Worm (Caenorhabditis elegans): ENCODE data around the gene R01H2.7.

Gene R01H2.7

ce11 chrIII:7029105-7029504 is 16.4 kb downstream of the R01H2.7 start, which contains the start of gene cyk-1:
Gene cyk-1, minus strand, starts transcription at chrIII:7029205.
- TF ChIP-seq nhr-11 (tag; optimal IDR thresholded peaks at IDR 0.05) (no peak), C34B4.2 (tag; optimal IDR thresholded peaks at IDR 0.05) (no peak), lin-13 (GFP tag; optimal IDR thresholded peaks at IDR 0.05) (no peak), ceh-82 (tag; optimal IDR thresholded peaks at IDR 0.05) (no peak), nhr-19 (GFP tag; conservative IDR thresholded peaks at IDR 0.05) (no peak), ama-1 (optimal IDR thresholded peaks at IDR 0.05) (no peak), lin-39 (tag; optimal IDR thresholded peaks at IDR 0.05) (no peak), efl-1 (optimal IDR thresholded peaks at IDR 0.05) (no peak), efl-1 (GFP tag; optimal IDR thresholded peaks at IDR 0.05 in 1 of 2) (no peak), ces-1 (GFP tag; optimal IDR thresholded peaks at IDR 0.05) (no peak), lin-35 (GFP tag; optimal IDR thresholded peaks at IDR 0.05) (no peak), xbp-1 (tag; optimal IDR thresholded peaks at IDR 0.05) (no peak), fkh-4 (tag; optimal IDR thresholded peaks at IDR 0.05; ENCODE audit: borderline replicate concordance) (no peak), C16A3.4 (tag; optimal IDR thresholded peaks at IDR 0.05) (no peak), dpl-1 (GFP tag; optimal IDR thresholded peaks at IDR 0.05) (no peak), nhr-90 (tag; optimal IDR thresholded peaks at IDR 0.05; ENCODE audit: poor library complexity) (no peak), egl-27 (tag; optimal IDR thresholded peaks at IDR 0.05) (no peak), ztf-11 (tag; optimal IDR thresholded peaks at IDR 0.05) (no peak)

ce11 chrIII:7025839-7026238 is 19.7 kb downstream of the R01H2.7 start:
- TF ChIP-seq F16B12.6 (tag; optimal IDR thresholded peaks at IDR 0.05) (no peak), grh-1 (GFP tag; IDR thresholded peaks at IDR 0.05) (no peak), jun-1 (tag; optimal IDR thresholded peaks at IDR 0.05) (no peak), nhr-20 (tag; optimal IDR thresholded peaks at IDR 0.05) (no peak), ceh-82 (tag; optimal IDR thresholded peaks at IDR 0.05) (no peak), ama-1 (optimal IDR thresholded peaks at IDR 0.05) (no peak), blmp-1 (tag; optimal IDR thresholded peaks at IDR 0.05) (no peak), efl-1 (optimal IDR thresholded peaks at IDR 0.05) (no peak), efl-1 (GFP tag; optimal IDR thresholded peaks at IDR 0.05 in 1 of 2) (peak in 1 of 2 experiments; percentile 86), sup-37 (GFP tag; optimal IDR thresholded peaks at IDR 0.05) (no peak), hlh-4 (tag; optimal IDR thresholded peaks at IDR 0.05) (no peak), nhr-85 (tag) (no peak), nhr-28 (tag; optimal IDR thresholded peaks at IDR 0.05) (no peak), ceh-8 (GFP tag; optimal IDR thresholded peaks at IDR 0.05) (peak; percentile 80), unc-86 (tag; optimal IDR thresholded peaks at IDR 0.05) (no peak), xbp-1 (tag; optimal IDR thresholded peaks at IDR 0.05) (no peak), dsc-1 (tag; optimal IDR thresholded peaks at IDR 0.05) (no peak), tlp-1 (tag; optimal IDR thresholded peaks at IDR 0.05) (no peak)

- peak; percentile 47 for TF ChIP-seq nhr-19 (GFP tag; conservative IDR thresholded peaks at IDR 0.05)
- TF ChIP-seq C04F5.9 (tag; optimal IDR thresholded peaks at IDR 0.05) = peak; percentile 31
- peak; percentile 46 for TF ChIP-seq nhr-90 (tag; optimal IDR thresholded peaks at IDR 0.05; ENCODE audit: poor library complexity)
- no peak for TF ChIP-seq unc-62 (GFP tag; optimal IDR thresholded peaks at IDR 0.05)
- no peak for TF ChIP-seq ceh-88 (GFP tag; IDR thresholded peaks at IDR 0.05)
- peak; percentile 63 for TF ChIP-seq isw-1 (GFP tag; IDR thresholded peaks at IDR 0.05)
- TF ChIP-seq lin-15B (tag; optimal IDR thresholded peaks at IDR 0.05) = peak; percentile 75
- peak; percentile 55 for TF ChIP-seq C16A3.4 (tag; optimal IDR thresholded peaks at IDR 0.05)
- TF ChIP-seq mep-1 (tag; optimal IDR thresholded peaks at IDR 0.05) = peak; percentile 61
- TF ChIP-seq ceh-90 (tag; optimal IDR thresholded peaks at IDR 0.05) = no peak
- TF ChIP-seq nhr-28 (tag; optimal IDR thresholded peaks at IDR 0.05) = no peak
- TF ChIP-seq nhr-85 (tag) = peak; percentile 41
- TF ChIP-seq rnt-1 (tag; optimal IDR thresholded peaks at IDR 0.05) = peak; percentile 52
- TF ChIP-seq ceh-63 (GFP tag; optimal IDR thresholded peaks at IDR 0.05) = no peak
- TF ChIP-seq tbx-2 (tag; optimal IDR thresholded peaks at IDR 0.05) = peak; percentile 57
- TF ChIP-seq xbp-1 (tag; optimal IDR thresholded peaks at IDR 0.05) = peak; percentile 52
- no peak for TF ChIP-seq elt-2 (tag; optimal IDR thresholded peaks at IDR 0.05)
- peak in 2 of 3 experiments; percentile 25 to 62 for TF ChIP-seq ceh-82 (tag; optimal IDR thresholded peaks at IDR 0.05)
- peak; percentile 73 to 89 for TF ChIP-seq lsy-2 (tag; optimal IDR thresholded peaks at IDR 0.05)
- no peak for TF ChIP-seq pax-3 (tag; optimal IDR thresholded peaks at IDR 0.05)
- peak; percentile 59 for TF ChIP-seq swsn-7 (tag; optimal IDR thresholded peaks at IDR 0.05)
- TF ChIP-seq jun-1 (tag; optimal IDR thresholded peaks at IDR 0.05) = peak; percentile 19
- peak; percentile 48 for TF ChIP-seq blmp-1 (tag; optimal IDR thresholded peaks at IDR 0.05)
- TF ChIP-seq ztf-4 (tag; optimal IDR thresholded peaks at IDR 0.05) = no peak
- peak; percentile 35 for TF ChIP-seq unc-86 (tag; optimal IDR thresholded peaks at IDR 0.05)
- peak; percentile 33 for TF ChIP-seq skn-1 (tag; optimal IDR thresholded peaks at IDR 0.05)
- TF ChIP-seq irx-1 (tag; optimal IDR thresholded peaks at IDR 0.05) = no peak
- TF ChIP-seq efl-1 (optimal IDR thresholded peaks at IDR 0.05) = peak; percentile 77 to 79
- TF ChIP-seq efl-1 (GFP tag; optimal IDR thresholded peaks at IDR 0.05 in 1 of 2) = peak; percentile 74 to 96
- TF ChIP-seq fkh-10 (GFP tag; optimal IDR thresholded peaks at IDR 0.05) = peak; percentile 22
Measured at ce11 chrIII:7021156-7021637, 24.3 kb downstream of the R01H2.7 start, which contains the start of gene rfl-1. Gene rfl-1, plus strand, starts transcription at chrIII:7021206.

Data from whole organism, L1 larva.